Worm (Caenorhabditis elegans) whole organism, L4 larva: Measurements from ENCODE around the gene cgt-3.

Experiments used
- D1046.2 ChIP-seq: fragments of 200-800 bp; sonication (Bioruptor generic); IDR thresholded peaks from 2 replicates; pipeline ENCODE4 v1.3.6; 2022; ENCODE audit warnings: missing genetic modification characterization, missing compliant biosample characterization
- F37D6.2 ChIP-seq: sonication (generic microtip); optimal IDR thresholded peaks from 2 replicates; lab custom pipeline; 2016; ENCODE audit warnings: mild to moderate bottlenecking, missing genetic modification characterization, missing compliant biosample characterization
- F49E8.2 ChIP-seq: sonication (generic microtip); optimal IDR thresholded peaks from 2 replicates; lab custom pipeline; 2016; ENCODE audit warnings: missing compliant biosample characterization, mild to moderate bottlenecking, missing genetic modification characterization, borderline replicate concordance
- R02D3.7 ChIP-seq: fragments of 150-350 bp; sonication (generic microtip); optimal IDR thresholded peaks from 3 replicates; lab custom pipeline; 2014; ENCODE audit warnings: missing biosample characterization, missing genetic modification characterization
- T26A8.4 ChIP-seq: fragments of 200-800 bp; sonication (Bioruptor generic); IDR thresholded peaks from 2 replicates; pipeline ENCODE4 v1.3.6; 2022; ENCODE audit warnings: missing genetic modification characterization, missing compliant biosample characterization
- Y105C5A.15 ChIP-seq: fragments of 200-800 bp; sonication (Bioruptor generic); IDR thresholded peaks from 2 replicates; pipeline ENCODE4 v1.3.6; 2022; ENCODE audit warnings: missing genetic modification characterization, missing compliant biosample characterization
- Y48G9A.11 ChIP-seq: fragments of 200-800 bp; sonication (Bioruptor generic); IDR thresholded peaks from 2 replicates; pipeline ENCODE4 v1.3.6; 2022; ENCODE audit warnings: missing genetic modification reagents, missing genetic modification characterization, missing compliant biosample characterization
- Y75B8A.6 ChIP-seq: fragments of 200-800 bp; sonication (Bioruptor generic); IDR thresholded peaks from 2 replicates; pipeline ENCODE4 v1.3.6; 2022; ENCODE audit warnings: missing genetic modification reagents, missing genetic modification characterization, missing compliant biosample characterization
- ZK337.2 ChIP-seq: fragments of 200-800 bp; sonication (Bioruptor generic); IDR thresholded peaks from 2 replicates; pipeline ENCODE4 v1.3.6; 2022; ENCODE audit warnings: missing genetic modification reagents, missing genetic modification characterization, missing compliant biosample characterization
- aly-2 ChIP-seq: sonication (generic microtip); optimal IDR thresholded peaks from 2 replicates; lab custom pipeline; 2018; ENCODE audit warnings: missing biosample characterization, missing genetic modification characterization
- ama-1 ChIP-seq: fragments of 150-350 bp; optimal IDR thresholded peaks from 2 replicates; lab custom pipeline; 2014; ENCODE audit warnings: inconsistent platforms, mixed read lengths
- arid-1 ChIP-seq: fragments of 200-800 bp; sonication (Bioruptor generic); conservative IDR thresholded peaks from 2 replicates; pipeline ENCODE4 v1.3.6; 2022; ENCODE audit warnings: missing genetic modification reagents, missing genetic modification characterization, missing compliant biosample characterization
- ceh-20 ChIP-seq: fragments of 200-800 bp; sonication (Bioruptor generic); IDR thresholded peaks from 2 replicates; pipeline ENCODE4 v1.3.6; 2022; ENCODE audit warnings: missing genetic modification reagents, missing genetic modification characterization, missing compliant biosample characterization
- ceh-32 ChIP-seq: sonication (generic microtip); optimal IDR thresholded peaks from 2 replicates; lab custom pipeline; 2016; ENCODE audit warnings: mild to moderate bottlenecking, missing genetic modification characterization, missing compliant biosample characterization; ENCODE audit not compliant: poor library complexity
- ceh-82 ChIP-seq: sonication (generic microtip); optimal IDR thresholded peaks from 2 replicates; lab custom pipeline; 2017; ENCODE audit warnings: missing biosample characterization, missing genetic modification characterization
- ctbp-1 ChIP-seq: fragments of 200-800 bp; sonication (Bioruptor generic); IDR thresholded peaks from 2 replicates; pipeline ENCODE4 v1.3.6; 2022; ENCODE audit warnings: missing genetic modification reagents, missing genetic modification characterization, missing compliant biosample characterization
- daf-12 ChIP-seq: fragments of 150-350 bp; optimal IDR thresholded peaks from 2 replicates; lab custom pipeline; 2014; ENCODE audit warnings: missing biosample characterization, missing genetic modification reagents, missing genetic modification characterization
- daf-19 ChIP-seq: fragments of 200-800 bp; sonication (Bioruptor generic); conservative IDR thresholded peaks from 2 replicates; pipeline ENCODE4 v1.3.6; 2022; ENCODE audit warnings: missing genetic modification characterization, missing compliant biosample characterization
- daf-8 ChIP-seq: fragments of 200-800 bp; sonication (Bioruptor generic); IDR thresholded peaks from 2 replicates; pipeline ENCODE4 v1.3.6; 2022; ENCODE audit warnings: missing genetic modification characterization, missing compliant biosample characterization
- dmd-9 ChIP-seq: fragments of 200-800 bp; sonication (Bioruptor generic); IDR thresholded peaks from 2 replicates; pipeline ENCODE4 v1.3.6; 2022; ENCODE audit warnings: missing genetic modification reagents, missing genetic modification characterization, missing compliant biosample characterization
- dve-1 ChIP-seq: sonication (generic microtip); optimal IDR thresholded peaks from 2 replicates; lab custom pipeline; 2017; ENCODE audit warnings: antibody characterized with exemption, mild to moderate bottlenecking, missing genetic modification characterization, missing compliant biosample characterization; ENCODE audit not compliant: insufficient read depth
- egl-27 ChIP-seq: sonication (generic microtip); optimal IDR thresholded peaks from 3 replicates; lab custom pipeline; 2017; ENCODE audit warnings: missing biosample characterization, missing genetic modification reagents, missing genetic modification characterization
- egl-43 ChIP-seq: fragments of 200-800 bp; sonication (Bioruptor generic); IDR thresholded peaks from 2 replicates; pipeline ENCODE4 v1.3.6; 2022; ENCODE audit warnings: missing genetic modification reagents, missing genetic modification characterization, missing compliant biosample characterization
- gei-8 ChIP-seq: fragments of 200-800 bp; sonication (Bioruptor generic); optimal IDR thresholded peaks from 2 replicates; lab custom pipeline; 2018; ENCODE audit warnings: mild to moderate bottlenecking, missing genetic modification characterization, missing compliant biosample characterization
- hif-1 ChIP-seq, 2 experiments: sonication (generic microtip); optimal IDR thresholded peaks; 2 replicates each; lab custom pipeline; 2016 to 2017; ENCODE audit warnings: missing compliant biosample characterization in 2 of 2, missing genetic modification characterization in 2 of 2, missing genetic modification reagents in 2 of 2, missing genotype in 2 of 2, mild to moderate bottlenecking in 1 of 2
- hlh-11 ChIP-seq: fragments of 200-800 bp; sonication (Bioruptor generic); optimal IDR thresholded peaks from 2 replicates; lab custom pipeline; 2018; ENCODE audit warnings: mild to moderate bottlenecking, missing genetic modification characterization, missing compliant biosample characterization
- hlh-30 ChIP-seq: sonication (generic microtip); optimal IDR thresholded peaks from 2 replicates; lab custom pipeline; 2017; ENCODE audit warnings: antibody characterized with exemption, mild to moderate bottlenecking, missing genetic modification characterization, missing compliant biosample characterization; ENCODE audit not compliant: insufficient read depth
- hmg-1.1 ChIP-seq: fragments of 200-800 bp; sonication (Bioruptor generic); IDR thresholded peaks from 2 replicates; pipeline ENCODE4 v1.3.6; 2022; ENCODE audit warnings: missing genetic modification reagents, missing genetic modification characterization, missing compliant biosample characterization
- lin-1 ChIP-seq: fragments of 200-800 bp; sonication (Bioruptor generic); IDR thresholded peaks from 2 replicates; pipeline ENCODE4 v1.3.6; 2022; ENCODE audit warnings: missing genetic modification reagents, missing genetic modification characterization, missing compliant biosample characterization
- lin-13 ChIP-seq: fragments of 150-350 bp; optimal IDR thresholded peaks from 2 replicates; lab custom pipeline; 2014; ENCODE audit warnings: missing biosample characterization, missing genetic modification reagents, missing genetic modification characterization
- lin-39 ChIP-seq: fragments of 150-350 bp; optimal IDR thresholded peaks from 2 replicates; lab custom pipeline; 2014; ENCODE audit warnings: missing biosample characterization, missing genetic modification reagents, missing genetic modification characterization
- madf-9 ChIP-seq: fragments of 200-800 bp; sonication (Bioruptor generic); conservative IDR thresholded peaks from 2 replicates; pipeline ENCODE4 v1.3.6; 2022; ENCODE audit warnings: missing genetic modification reagents, missing genetic modification characterization, missing compliant biosample characterization
- mdt-29 ChIP-seq: fragments of 200-800 bp; sonication (Bioruptor generic); IDR thresholded peaks from 2 replicates; pipeline ENCODE4 v1.3.6; 2022; ENCODE audit warnings: missing genetic modification reagents, missing genetic modification characterization, missing compliant biosample characterization
- nhr-10 ChIP-seq: fragments of 150-350 bp; optimal IDR thresholded peaks from 2 replicates; lab custom pipeline; 2014; ENCODE audit warnings: missing biosample characterization, missing genetic modification characterization
- nhr-237 ChIP-seq: sonication (generic microtip); optimal IDR thresholded peaks from 2 replicates; lab custom pipeline; 2017; ENCODE audit warnings: missing biosample characterization, missing genetic modification characterization
- nhr-25 ChIP-seq: sonication (generic microtip); optimal IDR thresholded peaks from 2 replicates; lab custom pipeline; 2017; ENCODE audit warnings: missing genetic modification characterization, mild to moderate bottlenecking, missing compliant biosample characterization, antibody characterized with exemption, moderate library complexity, borderline replicate concordance; ENCODE audit not compliant: insufficient read depth
- nhr-28 ChIP-seq: fragments of 150-350 bp; optimal IDR thresholded peaks from 2 replicates; lab custom pipeline; 2014; ENCODE audit warnings: missing biosample characterization, missing genetic modification characterization
- nhr-42 ChIP-seq: fragments of 200-800 bp; sonication (Bioruptor generic); IDR thresholded peaks from 2 replicates; pipeline ENCODE4 v1.3.6; 2022; ENCODE audit warnings: missing genetic modification characterization, missing compliant biosample characterization
- nhr-48 ChIP-seq: sonication (generic microtip); optimal IDR thresholded peaks from 2 replicates; lab custom pipeline; 2016; ENCODE audit warnings: mild to moderate bottlenecking, missing genetic modification characterization, missing compliant biosample characterization
- nhr-6 ChIP-seq: fragments of 150-350 bp; optimal IDR thresholded peaks from 2 replicates; lab custom pipeline; 2014; ENCODE audit warnings: missing biosample characterization, missing genetic modification characterization
- nhr-76 ChIP-seq: fragments of 150-350 bp; optimal IDR thresholded peaks from 2 replicates; lab custom pipeline; 2014; ENCODE audit warnings: missing biosample characterization, missing genetic modification characterization
- nhr-77 ChIP-seq: fragments of 150-350 bp; optimal IDR thresholded peaks from 2 replicates; lab custom pipeline; 2014; ENCODE audit warnings: missing biosample characterization, missing genetic modification characterization
- set-16 ChIP-seq: fragments of 200-800 bp; sonication (Bioruptor generic); IDR thresholded peaks from 2 replicates; pipeline ENCODE4 v1.3.6; 2022; ENCODE audit warnings: missing genetic modification reagents, missing genetic modification characterization, missing compliant biosample characterization
- skn-1 ChIP-seq: fragments of 150-350 bp; optimal IDR thresholded peaks from 2 replicates; lab custom pipeline; 2014; ENCODE audit warnings: missing biosample characterization, missing genetic modification characterization
- snpc-4 ChIP-seq: fragments of 150-350 bp; optimal IDR thresholded peaks from 2 replicates; lab custom pipeline; 2014; ENCODE audit warnings: missing biosample characterization, missing genetic modification characterization
- tra-1 ChIP-seq: fragments of 200-800 bp; sonication (Bioruptor generic); IDR thresholded peaks from 2 replicates; pipeline ENCODE4 v1.3.6; 2022; ENCODE audit warnings: missing genetic modification reagents, missing genetic modification characterization, missing compliant biosample characterization
- zag-1 ChIP-seq: fragments of 150-350 bp; optimal IDR thresholded peaks from 2 replicates; lab custom pipeline; 2014; ENCODE audit warnings: missing biosample characterization, missing genetic modification characterization
- zfp-2 ChIP-seq: sonication (generic microtip); optimal IDR thresholded peaks from 2 replicates; lab custom pipeline; 2016; ENCODE audit warnings: mild to moderate bottlenecking, missing genetic modification characterization, missing compliant biosample characterization
- ztf-11 ChIP-seq: fragments of 150-350 bp; optimal IDR thresholded peaks from 2 replicates; lab custom pipeline; 2014; ENCODE audit warnings: missing biosample characterization, missing genetic modification characterization
- ztf-7 ChIP-seq: fragments of 150-350 bp; optimal IDR thresholded peaks from 2 replicates; lab custom pipeline; 2014; ENCODE audit warnings: missing biosample characterization, missing genetic modification characterization

cgt-3 gene

DNA sequence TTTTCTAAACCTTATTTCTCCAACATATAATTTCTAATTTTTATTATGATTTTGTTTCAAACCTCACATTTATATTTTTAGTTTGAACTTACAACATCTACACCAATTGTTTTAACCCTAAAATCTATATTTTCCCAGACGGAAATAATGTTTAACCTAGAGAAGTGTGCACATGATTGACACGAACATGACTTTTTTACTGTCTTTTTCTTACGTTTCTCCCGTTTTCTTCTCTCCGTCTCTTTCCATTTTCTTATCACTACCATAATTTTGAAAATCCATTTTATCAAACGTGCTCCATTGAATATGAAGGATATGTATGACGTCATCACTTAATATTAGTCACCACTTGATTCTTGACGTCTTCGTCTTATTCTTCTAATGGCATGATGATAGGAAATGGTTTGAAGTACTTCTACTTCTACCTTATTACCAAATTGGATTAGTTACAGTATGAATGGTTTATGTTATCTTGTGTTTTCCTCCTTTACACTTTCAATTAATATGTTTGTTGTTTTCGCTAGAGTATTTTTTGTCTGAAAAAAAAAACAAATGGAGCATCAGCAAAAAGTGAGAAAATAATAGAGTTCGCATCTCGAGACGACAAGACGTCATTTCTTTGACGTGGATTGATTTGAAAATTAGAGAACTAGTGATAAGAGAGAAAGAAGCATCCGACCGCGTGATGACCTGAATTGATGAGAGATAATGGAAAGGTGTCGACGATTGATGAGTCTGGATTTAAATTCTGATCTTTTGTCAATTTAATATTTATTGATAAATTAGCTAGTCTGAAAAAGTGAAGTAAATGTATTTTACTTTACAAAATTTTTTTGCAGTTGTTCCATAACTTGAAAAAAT is 21.0 kb downstream of the cgt-3 start:
- TF ChIP-seq lin-1 (peak; percentile 48), hmg-1.1 (GFP tag; lab: Robert Waterston, UW) (no peak), nhr-28 (tag; lab: Kevin White, UChicago) (peak; percentile 81), nhr-6 (tag; lab: Kevin White, UChicago) (no peak), ztf-7 (tag; lab: Kevin White, UChicago) (no peak), dve-1 (tag; lab: Kevin White, UChicago) (peak; percentile 64), arid-1 (no peak), nhr-237 (tag; lab: Kevin White, UChicago) (no peak), ZK337.2 (no peak), ceh-32 (tag; lab: Kevin White, UChicago) (no peak), dmd-9 (no peak), set-16 (GFP tag; lab: Robert Waterston, UW) (no peak), gei-8 (GFP tag; lab: Kevin White, UChicago) (no peak), Y75B8A.6 (GFP tag; lab: Robert Waterston, UW) (no peak), zfp-2 (no peak), egl-43 (GFP tag; lab: Robert Waterston, UW) (no peak), hif-1 (tag; optimal IDR thresholded peaks at IDR 0.05; lab: Kevin White, UChicago) (peak in 1 of 2 experiments; percentile 26), zag-1 (no peak), nhr-25 (tag; lab: Kevin White, UChicago) (no peak), daf-8 (no peak), lin-39 (tag; lab: Kevin White, UChicago) (no peak), ztf-11 (tag; lab: Kevin White, UChicago) (no peak), mdt-29 (0 out of 2 replicates have a peak, but pooled peaks have one; percentile 15), snpc-4 (no peak), hlh-30 (tag; lab: Kevin White, UChicago) (peak; percentile 86), ama-1 (no peak), R02D3.7 (tag; lab: Kevin White, UChicago) (no peak), lin-13 (GFP tag; lab: Kevin White, UChicago) (no peak), D1046.2 (GFP tag; lab: Robert Waterston, UW) (no peak), tra-1 (peak; percentile 70), nhr-48 (tag; lab: Kevin White, UChicago) (peak; percentile 22), ceh-20 (peak; percentile 59; the same call in 1 of the 2 replicates), Y48G9A.11 (GFP tag; lab: Robert Waterston, UW) (no peak), aly-2 (tag; lab: Kevin White, UChicago) (no peak), ceh-82 (tag; lab: Kevin White, UChicago) (no peak), nhr-77 (tag; lab: Kevin White, UChicago) (peak; percentile 45), hlh-11 (peak; percentile 77), egl-27 (tag; lab: Kevin White, UChicago) (no peak), F49E8.2 (tag; lab: Kevin White, UChicago) (no peak), nhr-76 (tag; lab: Kevin White, UChicago) (no peak), nhr-42 (GFP tag; lab: Robert Waterston, UW) (no peak), daf-12 (tag; lab: Kevin White, UChicago) (no peak), Y105C5A.15 (GFP tag; lab: Robert Waterston, UW) (no peak), F37D6.2 (tag; lab: Kevin White, UChicago) (no peak), skn-1 (tag; lab: Kevin White, UChicago) (no peak), nhr-10 (tag; lab: Kevin White, UChicago) (no peak), madf-9 (no peak), ctbp-1 (GFP tag; lab: Robert Waterston, UW) (no peak), daf-19 (no peak), T26A8.4 (GFP tag; lab: Robert Waterston, UW) (no peak)
